Fruit fly (Drosophila melanogaster) whole organism, prepupa: ENCODE data around the gene CG4325.
A peak's percentile ranks its signal among the peaks of the same experiment; 100 is the strongest.

ENCODE experiments used
- CG11294 ChIP-seq: fragments of 200-800 bp; sonication (Bioruptor generic); IDR thresholded peaks from 2 replicates; pipeline ENCODE4 v1.3.6; 2022; ENCODE audit warnings: missing biosample characterization, missing genetic modification characterization
- CG32006 ChIP-seq: fragments of 200-800 bp; sonication (Bioruptor generic); optimal IDR thresholded peaks from 3 replicates; lab custom pipeline; 2017; ENCODE audit warnings: missing biosample characterization, mild to moderate bottlenecking, missing genetic modification characterization
- CG9139 ChIP-seq: fragments of 200-800 bp; sonication (Bioruptor generic); optimal IDR thresholded peaks from 3 replicates; lab custom pipeline; 2017; ENCODE audit warnings: missing biosample characterization, mild to moderate bottlenecking, missing genetic modification characterization
- Met ChIP-seq: fragments of 200-800 bp; sonication (Bioruptor generic); optimal IDR thresholded peaks from 3 replicates; lab custom pipeline; 2016; ENCODE audit warnings: missing biosample characterization, missing genetic modification characterization
- OdsH ChIP-seq: fragments of 200-800 bp; sonication (Bioruptor generic); optimal IDR thresholded peaks from 3 replicates; lab custom pipeline; 2016; ENCODE audit warnings: missing biosample characterization, missing genetic modification characterization
- Smox ChIP-seq: fragments of 200-800 bp; sonication (Bioruptor generic); optimal IDR thresholded peaks from 3 replicates; lab custom pipeline; 2016; ENCODE audit warnings: missing biosample characterization, missing genetic modification characterization
- Sox102F ChIP-seq: fragments of 200-800 bp; sonication (Bioruptor generic); optimal IDR thresholded peaks from 2 replicates; lab custom pipeline; 2016; ENCODE audit warnings: missing biosample characterization, mild to moderate bottlenecking, missing genetic modification characterization
- fd59A ChIP-seq: fragments of 200-800 bp; sonication (Bioruptor generic); optimal IDR thresholded peaks from 2 replicates; lab custom pipeline; 2017; ENCODE audit warnings: missing biosample characterization, mild to moderate bottlenecking, missing genetic modification characterization, missing genetic modification reagents
- fkh ChIP-seq: fragments of 200-800 bp; sonication (Bioruptor generic); optimal IDR thresholded peaks from 3 replicates; lab custom pipeline; 2017; ENCODE audit warnings: missing biosample characterization, mild to moderate bottlenecking, missing genetic modification characterization, moderate library complexity

DNA sequence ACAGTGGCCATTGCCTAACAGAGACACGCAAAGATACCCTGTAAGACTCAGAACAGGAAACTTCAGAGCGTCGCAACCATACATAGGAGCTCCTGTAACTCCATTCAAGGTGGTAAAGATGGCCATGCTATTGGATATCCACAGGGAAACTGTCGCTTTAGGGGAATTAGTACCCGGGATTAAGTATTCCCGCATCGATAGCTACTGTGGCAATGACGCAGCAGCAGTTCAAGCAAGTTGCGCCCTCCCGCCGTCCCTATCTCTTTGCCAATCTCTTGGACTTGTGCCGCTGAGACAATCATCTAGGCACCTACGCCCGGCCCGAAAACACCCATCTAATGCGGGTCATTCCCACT, 27.1 kb upstream of the CG4325 start:
- TF ChIP-seq fd59A (GFP tag; lab: Kevin White, UChicago) (no peak), Smox (no peak), CG32006 (peak; percentile 74), Met (GFP tag; lab: Kevin White, UChicago) (no peak), CG9139 (GFP tag; lab: Kevin White, UChicago) (peak; percentile 20), CG11294 (GFP tag; lab: Robert Waterston, UW) (no peak), OdsH (GFP tag; lab: Kevin White, UChicago) (no peak), fkh (GFP tag; lab: Kevin White, UChicago) (no peak), Sox102F (no peak)
